Worm (Caenorhabditis elegans) whole organism, L3 larva: ENCODE measurements around the gene ugt-15.
A peak's percentile ranks its signal among the peaks of the same experiment; 100 is the strongest.

Experiments
- ama-1 ChIP-seq: fragments of 150-350 bp; optimal IDR thresholded peaks from 2 replicates; lab custom pipeline; 2018
- elt-1 ChIP-seq: fragments of 150-350 bp; optimal IDR thresholded peaks from 2 replicates; lab custom pipeline; 2014; ENCODE audit warnings: missing biosample characterization, missing genetic modification characterization
- fos-1 ChIP-seq: fragments of 150-350 bp; optimal IDR thresholded peaks from 2 replicates; lab custom pipeline; 2014; ENCODE audit warnings: missing biosample characterization, missing genetic modification characterization
- lsy-12 ChIP-seq: sonication (generic microtip); optimal IDR thresholded peaks from 2 replicates; lab custom pipeline; 2016; ENCODE audit warnings: mild to moderate bottlenecking, missing genetic modification characterization, missing compliant biosample characterization
- nhr-237 ChIP-seq: fragments of 150-350 bp; optimal IDR thresholded peaks from 2 replicates; lab custom pipeline; 2014; ENCODE audit warnings: missing biosample characterization, missing genetic modification characterization
- nhr-25 ChIP-seq: sonication (generic microtip); optimal IDR thresholded peaks from 2 replicates; lab custom pipeline; 2017; ENCODE audit warnings: missing biosample characterization, missing genetic modification characterization
- nhr-77 ChIP-seq: fragments of 150-350 bp; optimal IDR thresholded peaks from 2 replicates; lab custom pipeline; 2014; ENCODE audit warnings: missing biosample characterization, missing genetic modification characterization
- snpc-4 ChIP-seq: fragments of 150-350 bp; optimal IDR thresholded peaks from 2 replicates; lab custom pipeline; 2014; ENCODE audit warnings: missing biosample characterization, missing genetic modification characterization

- TF ChIP-seq nhr-25: no peak
- no peak for TF ChIP-seq lsy-12
- TF ChIP-seq nhr-237 (tag; lab: Kevin White, UChicago): no peak
- TF ChIP-seq nhr-77 (tag; lab: Kevin White, UChicago): no peak
- no peak for TF ChIP-seq fos-1
- TF ChIP-seq snpc-4 (tag; lab: Kevin White, UChicago): no peak
- no peak for TF ChIP-seq elt-1 (tag; lab: Kevin White, UChicago)
- TF ChIP-seq ama-1 (lab: Kevin White, UChicago): peak; percentile 24
Observed at ce11 chrV:12819155-12819554, 8.2 kb upstream of the ugt-15 start.
